Fruit fly (Drosophila melanogaster) whole organism, pupa: Measurements from ENCODE around the gene CG11307.

Experiments used
- CG4496 ChIP-seq: fragments of 200-800 bp; sonication (Bioruptor generic); IDR thresholded peaks from 3 replicates; pipeline ENCODE4 v1.3.6; 2022; ENCODE audit warnings: missing biosample characterization, missing genetic modification characterization
- EcR ChIP-seq: fragments of 200-800 bp; sonication (Bioruptor generic); optimal IDR thresholded peaks from 3 replicates; lab custom pipeline; 2019; ENCODE audit warnings: missing biosample characterization, missing genetic modification characterization, mild to moderate bottlenecking, moderate library complexity, missing genetic modification reagents

dm6 chr3L:21598337-21598736, 19.1 kb upstream of the CG11307 start:
- TF ChIP-seq CG4496 (GFP tag; lab: Robert Waterston, UW) = no peak
- TF ChIP-seq EcR (GFP tag; lab: Kevin White, UChicago) = no peak
